Fruit fly (Drosophila melanogaster) whole organism, embryonic: ENCODE results near the gene nxf2.

ENCODE experiments used
- Bgb ChIP-seq: fragments of 200-800 bp; sonication (Bioruptor generic); IDR thresholded peaks from 2 replicates; pipeline ENCODE4 v1.3.6; 2022; ENCODE audit warnings: missing biosample characterization, missing genetic modification characterization; ENCODE audit not compliant: partially characterized antibody
- CG1024 ChIP-seq: fragments of 200-800 bp; sonication (Bioruptor generic); IDR thresholded peaks from 2 replicates; pipeline ENCODE4 v1.3.6; 2022; ENCODE audit warnings: missing biosample characterization, missing genetic modification characterization
- CG11504 ChIP-seq: fragments of 200-800 bp; sonication (Bioruptor generic); optimal IDR thresholded peaks from 3 replicates; lab custom pipeline; 2019; ENCODE audit warnings: missing biosample characterization, mild to moderate bottlenecking, missing genetic modification characterization, moderate library complexity
- CG11695 ChIP-seq: fragments of 200-800 bp; sonication (Bioruptor generic); IDR thresholded peaks from 3 replicates; pipeline ENCODE4 v1.3.6; 2022; ENCODE audit warnings: missing biosample characterization, missing genetic modification characterization
- CG11723 ChIP-seq: fragments of 200-800 bp; sonication (Bioruptor generic); optimal IDR thresholded peaks from 2 replicates; lab custom pipeline; 2017; ENCODE audit warnings: missing biosample characterization, mild to moderate bottlenecking, missing genetic modification characterization
- CG15269 ChIP-seq: fragments of 200-800 bp; sonication (Bioruptor generic); optimal IDR thresholded peaks from 2 replicates; lab custom pipeline; 2018; ENCODE audit warnings: missing biosample characterization, mild to moderate bottlenecking, missing genetic modification characterization, moderate library complexity
- CG17385 ChIP-seq: fragments of 200-800 bp; sonication (Bioruptor generic); optimal IDR thresholded peaks from 3 replicates; lab custom pipeline; 2018; ENCODE audit warnings: missing biosample characterization, mild to moderate bottlenecking, missing genetic modification characterization
- CG17568 ChIP-seq: fragments of 200-800 bp; sonication (Bioruptor generic); optimal IDR thresholded peaks from 2 replicates; lab custom pipeline; 2018; ENCODE audit warnings: missing biosample characterization, mild to moderate bottlenecking, missing genetic modification characterization, moderate library complexity
- CG18764 ChIP-seq: fragments of 200-800 bp; sonication (Bioruptor generic); optimal IDR thresholded peaks from 3 replicates; lab custom pipeline; 2016; ENCODE audit warnings: missing biosample characterization, missing genetic modification characterization
- CG34224 ChIP-seq: fragments of 200-800 bp; sonication (Bioruptor generic); IDR thresholded peaks from 3 replicates; pipeline ENCODE4 v1.3.6; 2022; ENCODE audit warnings: missing biosample characterization, missing genetic modification characterization; ENCODE audit not compliant: partially characterized antibody
- CG7745 ChIP-seq: fragments of 200-800 bp; sonication (Bioruptor generic); optimal IDR thresholded peaks from 2 replicates; lab custom pipeline; 2018; ENCODE audit warnings: missing biosample characterization, mild to moderate bottlenecking, missing genetic modification characterization, moderate library complexity
- Fer2 ChIP-seq: fragments of 200-800 bp; sonication (Bioruptor generic); optimal IDR thresholded peaks from 2 replicates; lab custom pipeline; 2018; ENCODE audit warnings: missing biosample characterization, mild to moderate bottlenecking, missing genetic modification characterization, moderate library complexity
- GATAe ChIP-seq: fragments of 200-800 bp; sonication (Bioruptor generic); conservative IDR thresholded peaks from 2 replicates; pipeline ENCODE4 v1.3.6; 2022; ENCODE audit warnings: missing biosample characterization, missing genetic modification characterization
- Hr3 ChIP-seq: fragments of 200-800 bp; sonication (Bioruptor generic); optimal IDR thresholded peaks from 3 replicates; lab custom pipeline; 2016; ENCODE audit warnings: missing biosample characterization, missing genetic modification characterization
- Jarid2 ChIP-seq: fragments of 200-800 bp; sonication (Bioruptor generic); optimal IDR thresholded peaks from 3 replicates; lab custom pipeline; 2017; ENCODE audit warnings: mild to moderate bottlenecking, missing biosample characterization, missing genetic modification reagents, missing genetic modification characterization
- Med ChIP-seq: fragments of 200-800 bp; sonication (Bioruptor generic); peaks from one replicate; lab custom pipeline; 2016; ENCODE audit warnings: missing biosample characterization, missing genetic modification characterization, mild to moderate bottlenecking, inconsistent platforms, moderate library complexity
- Pdp1 ChIP-seq, 2 experiments: fragments of 200-800 bp; sonication (Bioruptor generic); optimal IDR thresholded peaks; 3 replicates each; lab custom pipeline; 2016; ENCODE audit warnings: missing biosample characterization in 2 of 2, missing genetic modification characterization in 2 of 2, mild to moderate bottlenecking in 1 of 2, moderate library complexity in 1 of 2
- Rx ChIP-seq: fragments of 200-800 bp; sonication (Bioruptor generic); IDR thresholded peaks from 2 replicates; pipeline ENCODE4 v1.3.6; 2022; ENCODE audit warnings: missing biosample characterization, missing genetic modification characterization
- Usf ChIP-seq: fragments of 200-800 bp; sonication (Bioruptor generic); optimal IDR thresholded peaks from 2 replicates; lab custom pipeline; 2017; ENCODE audit warnings: missing genotype, missing biosample characterization, missing genetic modification characterization
- ato ChIP-seq: fragments of 200-800 bp; sonication (Bioruptor generic); IDR thresholded peaks from 2 replicates; pipeline ENCODE4 v1.3.6; 2022; ENCODE audit warnings: missing biosample characterization, missing genetic modification characterization; ENCODE audit not compliant: partially characterized antibody
- chinmo ChIP-seq: fragments of 200-800 bp; sonication (Bioruptor generic); IDR thresholded peaks from 4 replicates; pipeline ENCODE4 v1.3.6; 2022; ENCODE audit warnings: missing biosample characterization, missing genetic modification characterization; ENCODE audit not compliant: partially characterized antibody
- croc ChIP-seq: fragments of 200-800 bp; sonication (Bioruptor generic); conservative IDR thresholded peaks from 3 replicates; pipeline ENCODE4 v1.3.6; 2022; ENCODE audit warnings: missing biosample characterization, missing genetic modification characterization
- danr ChIP-seq: fragments of 200-800 bp; sonication (Bioruptor generic); IDR thresholded peaks from 2 replicates; pipeline ENCODE4 v1.3.6; 2022; ENCODE audit warnings: missing biosample characterization, missing genetic modification characterization
- grau ChIP-seq: fragments of 200-800 bp; optimal IDR thresholded peaks from 3 replicates; lab custom pipeline; 2019; ENCODE audit warnings: missing biosample characterization, mild to moderate bottlenecking, missing genetic modification characterization, moderate library complexity
- kni ChIP-seq: fragments of 200-800 bp; sonication (Bioruptor generic); optimal IDR thresholded peaks from 3 replicates; lab custom pipeline; 2017; ENCODE audit warnings: mild to moderate bottlenecking, missing biosample characterization, missing genetic modification reagents, missing genetic modification characterization
- lab ChIP-seq: fragments of 200-800 bp; sonication (Bioruptor generic); optimal IDR thresholded peaks from 3 replicates; lab custom pipeline; 2017; ENCODE audit warnings: missing biosample characterization, missing genetic modification characterization, mild to moderate bottlenecking, moderate library complexity, missing genetic modification reagents
- mld ChIP-seq: fragments of 200-800 bp; sonication (Bioruptor generic); IDR thresholded peaks from 3 replicates; pipeline ENCODE4 v1.3.6; 2022; ENCODE audit warnings: missing biosample characterization, missing genetic modification characterization; ENCODE audit not compliant: partially characterized antibody
- pros ChIP-seq: fragments of 200-800 bp; sonication (Bioruptor generic); optimal IDR thresholded peaks from 3 replicates; lab custom pipeline; 2019; ENCODE audit warnings: missing biosample characterization, mild to moderate bottlenecking, missing genetic modification characterization, moderate library complexity
- rib ChIP-seq: fragments of 200-800 bp; sonication (Bioruptor generic); IDR thresholded peaks from 2 replicates; pipeline ENCODE4 v1.3.6; 2022; ENCODE audit warnings: missing biosample characterization, missing genetic modification characterization
- scrt ChIP-seq: fragments of 200-800 bp; sonication (Bioruptor generic); optimal IDR thresholded peaks from 2 replicates; lab custom pipeline; 2018; ENCODE audit warnings: missing biosample characterization, mild to moderate bottlenecking, missing genetic modification characterization, moderate library complexity
- sens ChIP-seq: fragments of 200-800 bp; sonication (Bioruptor generic); peaks from one replicate; lab custom pipeline; 2016; ENCODE audit warnings: missing biosample characterization, missing genetic modification characterization
- sisA ChIP-seq: fragments of 200-800 bp; sonication (Bioruptor generic); IDR thresholded peaks from 2 replicates; pipeline ENCODE4 v1.3.6; 2022; ENCODE audit warnings: missing biosample characterization, missing genetic modification characterization
- slbo ChIP-seq: fragments of 200-800 bp; sonication (Bioruptor generic); IDR thresholded peaks from 2 replicates; pipeline ENCODE4 v1.3.6; 2022; ENCODE audit warnings: missing biosample characterization, missing genetic modification characterization
- sna ChIP-seq: fragments of 200-800 bp; sonication (Bioruptor generic); IDR thresholded peaks from 2 replicates; pipeline ENCODE4 v1.3.6; 2022; ENCODE audit warnings: missing biosample characterization, missing genetic modification characterization; ENCODE audit not compliant: partially characterized antibody
- so ChIP-seq: fragments of 200-800 bp; sonication (Bioruptor generic); IDR thresholded peaks from 3 replicates; pipeline ENCODE4 v1.3.6; 2022; ENCODE audit warnings: missing biosample characterization, missing genetic modification characterization
- stc ChIP-seq: fragments of 200-800 bp; sonication (Bioruptor generic); IDR thresholded peaks from 2 replicates; pipeline ENCODE4 v1.3.6; 2022; ENCODE audit warnings: missing biosample characterization, missing genetic modification characterization
- tin ChIP-seq: fragments of 200-800 bp; sonication (Bioruptor generic); optimal IDR thresholded peaks from 3 replicates; lab custom pipeline; 2016; ENCODE audit warnings: missing biosample characterization, missing genetic modification characterization
- yki ChIP-seq: fragments of >200 bp; optimal IDR thresholded peaks from 3 replicates; lab custom pipeline; 2018
- zfh1 ChIP-seq: fragments of 200-800 bp; sonication (Bioruptor generic); IDR thresholded peaks from 3 replicates; pipeline ENCODE4 v1.3.6; 2022; ENCODE audit warnings: missing biosample characterization, missing genetic modification characterization

nxf2 gene

dm6 chr3L:16572208-16572607 is 7.9 kb downstream of the nxf2 start (continued):
- TF ChIP-seq grau (peak; percentile 11), lab (GFP tag; lab: Kevin White, UChicago) (peak; percentile 55), sisA (GFP tag; lab: Robert Waterston, UW) (no peak), Jarid2 (GFP tag; lab: Kevin White, UChicago) (peak; percentile 93), rib (GFP tag; lab: Robert Waterston, UW) (no peak), CG7745 (tag; lab: Kevin White, UChicago) (peak; percentile 84), yki (no peak), CG15269 (tag; lab: Kevin White, UChicago) (peak; percentile 19), CG17385 (GFP tag; lab: Kevin White, UChicago) (peak; percentile 35), chinmo (GFP tag; lab: Robert Waterston, UW) (peak; percentile 72; the same call in 2 of the 4 replicates), mld (GFP tag; lab: Robert Waterston, UW) (no peak), CG11695 (GFP tag; lab: Robert Waterston, UW) (0 out of 3 replicates have a peak, but pooled peaks have one; percentile 26), sens (GFP tag; lab: Kevin White, UChicago) (peak; percentile 34), CG17568 (peak; percentile 9), Hr3 (GFP tag; lab: Kevin White, UChicago) (no peak), kni (GFP tag; lab: Kevin White, UChicago) (peak; percentile 33), stc (GFP tag; lab: Robert Waterston, UW) (peak; percentile 34; the same call in 1 of the 2 replicates), CG1024 (GFP tag; lab: Robert Waterston, UW) (no peak), Med (GFP tag; lab: Kevin White, UChicago) (peak; percentile 70), sna (GFP tag; lab: Robert Waterston, UW) (no peak), Pdp1 (GFP tag; optimal IDR thresholded peaks at IDR 0.05; lab: Kevin White, UChicago) (peak in 1 of 2 experiments; percentile 75), Fer2 (tag; lab: Kevin White, UChicago) (no peak), slbo (GFP tag; lab: Robert Waterston, UW) (no peak), so (GFP tag; lab: Robert Waterston, UW) (peak; percentile 52; the same call in 2 of the 3 replicates), GATAe (GFP tag; lab: Robert Waterston, UW) (no peak), Rx (GFP tag; lab: Robert Waterston, UW) (no peak), danr (no peak), CG34224 (GFP tag; lab: Robert Waterston, UW) (no peak), croc (GFP tag; lab: Robert Waterston, UW) (no peak), ato (no peak), CG11723 (GFP tag; lab: Kevin White, UChicago) (no peak), scrt (no peak), pros (GFP tag; lab: Kevin White, UChicago) (peak; percentile 5), CG18764 (GFP tag; lab: Kevin White, UChicago) (no peak), Bgb (GFP tag; lab: Robert Waterston, UW) (peak; percentile 51; the same call in 1 of the 2 replicates)
- TF ChIP-seq, all 482 proteins: peak for 58

dm6 chr3L:16571739-16572063 is 8.4 kb downstream of the nxf2 start:
- no peak for TF ChIP-seq tin
- TF ChIP-seq CG11504 (tag; lab: Kevin White, UChicago), result peak; percentile 9
- TF ChIP-seq Usf (GFP tag; lab: Kevin White, UChicago), result no peak
- peak in 1 of 2 experiments; percentile 71 for TF ChIP-seq Pdp1 (GFP tag; optimal IDR thresholded peaks at IDR 0.05; lab: Kevin White, UChicago)
- TF ChIP-seq zfh1 (GFP tag; lab: Robert Waterston, UW), result 0 out of 3 replicates have a peak, but pooled peaks have one; percentile 0
- peak; percentile 54 for TF ChIP-seq sens (GFP tag; lab: Kevin White, UChicago)
- TF ChIP-seq, all 482 proteins: peak for 4
